Worm (Caenorhabditis elegans) whole organism, midembryonic: ENCODE results near the gene C15B12.9.

Experiments used
- T22C8.4 ChIP-seq: fragments of 200-800 bp; sonication (Bioruptor generic); IDR thresholded peaks from 2 replicates; pipeline ENCODE4 v1.3.6; 2022; ENCODE audit warnings: missing genetic modification characterization, missing compliant biosample characterization
- cog-1 ChIP-seq: sonication (generic microtip); optimal IDR thresholded peaks from 2 replicates; lab custom pipeline; 2016; ENCODE audit warnings: missing genetic modification characterization, missing compliant biosample characterization
- flt-1 ChIP-seq: fragments of 200-800 bp; sonication (Bioruptor generic); IDR thresholded peaks from 2 replicates; pipeline ENCODE4 v1.3.6; 2022; ENCODE audit warnings: missing genetic modification characterization, missing compliant biosample characterization
- klf-2 ChIP-seq: fragments of 200-800 bp; sonication (Bioruptor generic); conservative IDR thresholded peaks from 2 replicates; pipeline ENCODE4 v1.3.6; 2022; ENCODE audit warnings: missing genetic modification reagents, missing genetic modification characterization, missing compliant biosample characterization
- med-1 ChIP-seq: sonication (generic microtip); optimal IDR thresholded peaks from 2 replicates; lab custom pipeline; 2017; ENCODE audit warnings: missing genetic modification characterization, mild to moderate bottlenecking, missing compliant biosample characterization, antibody characterized with exemption, missing genetic modification reagents; ENCODE audit not compliant: insufficient read depth
- ref-1 ChIP-seq: fragments of 200-800 bp; sonication (Bioruptor generic); conservative IDR thresholded peaks from 2 replicates; pipeline ENCODE4 v1.3.6; 2022; ENCODE audit warnings: missing genetic modification reagents, missing genetic modification characterization, missing compliant biosample characterization
- tab-1 ChIP-seq: fragments of 200-800 bp; sonication (Bioruptor generic); IDR thresholded peaks from 2 replicates; pipeline ENCODE4 v1.3.6; 2022; ENCODE audit warnings: missing genetic modification characterization, missing compliant biosample characterization
- ztf-23 ChIP-seq: fragments of 200-800 bp; sonication (Bioruptor generic); IDR thresholded peaks from 2 replicates; pipeline ENCODE4 v1.3.6; 2022; ENCODE audit warnings: missing genetic modification reagents, missing genetic modification characterization, missing compliant biosample characterization
- ztf-29 ChIP-seq: fragments of 200-800 bp; sonication (Bioruptor generic); IDR thresholded peaks from 2 replicates; pipeline ENCODE4 v1.3.6; 2022; ENCODE audit warnings: missing genetic modification reagents, missing genetic modification characterization, missing compliant biosample characterization

Gene C15B12.9

ce11 chrX:6468499-6468898 lies at the start of gene C15B12.9:
Gene C15B12.9 (plus strand): TSS chrX:6468799.
- TF ChIP-seq tab-1 (GFP tag; lab: Robert Waterston, UW), result no peak
- no peak for TF ChIP-seq cog-1 (tag; lab: Kevin White, UChicago)
- no peak for TF ChIP-seq med-1 (GFP tag; lab: Kevin White, UChicago)
- no peak for TF ChIP-seq ref-1
- TF ChIP-seq T22C8.4 (GFP tag; lab: Robert Waterston, UW), result no peak
- no peak for TF ChIP-seq klf-2 (GFP tag; lab: Robert Waterston, UW)
- TF ChIP-seq ztf-23 (GFP tag; lab: Robert Waterston, UW), result no peak
- no peak for TF ChIP-seq ztf-29 (GFP tag; lab: Robert Waterston, UW)
- TF ChIP-seq flt-1 (GFP tag; lab: Robert Waterston, UW), result no peak

DNA sequence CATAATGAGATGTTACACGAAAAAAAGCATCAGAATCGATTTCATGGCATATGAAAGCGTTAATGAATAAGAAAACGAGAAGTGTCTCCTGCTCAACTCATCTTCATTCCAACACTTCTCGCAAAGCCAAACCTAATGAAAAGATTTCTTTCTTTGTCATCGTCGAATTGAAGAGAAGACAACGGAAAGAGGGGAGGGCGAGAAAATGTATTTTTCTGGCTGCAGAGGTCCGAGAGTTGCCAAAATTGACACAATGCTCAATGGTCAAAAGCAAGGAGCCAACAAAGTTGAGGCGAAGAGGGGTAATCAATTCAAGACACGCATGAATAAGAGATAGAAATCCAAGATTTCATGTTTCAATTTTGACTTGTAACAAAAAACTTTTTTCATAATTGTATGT lies 49.5 kb upstream of the C15B12.9 start:
- TF ChIP-seq ztf-29 (GFP tag; lab: Robert Waterston, UW), result no peak
- no peak for TF ChIP-seq klf-2 (GFP tag; lab: Robert Waterston, UW)
- TF ChIP-seq cog-1 (tag; lab: Kevin White, UChicago), result no peak
- TF ChIP-seq tab-1 (GFP tag; lab: Robert Waterston, UW), result no peak
- TF ChIP-seq T22C8.4 (GFP tag; lab: Robert Waterston, UW), result no peak
- no peak for TF ChIP-seq flt-1 (GFP tag; lab: Robert Waterston, UW)
- TF ChIP-seq ztf-23 (GFP tag; lab: Robert Waterston, UW), result no peak
- no peak for TF ChIP-seq med-1 (GFP tag; lab: Kevin White, UChicago)
- TF ChIP-seq ref-1, result no peak

ce11 chrX:6420681-6421080 lies 47.9 kb upstream of the C15B12.9 start, which contains the start of gene K10C2.12:
Gene K10C2.12 (minus strand): TSS chrX:6420781.
- TF ChIP-seq klf-2 (GFP tag; lab: Robert Waterston, UW) (no peak), ref-1 (no peak), tab-1 (GFP tag; lab: Robert Waterston, UW) (no peak), cog-1 (tag; lab: Kevin White, UChicago) (no peak), ztf-23 (GFP tag; lab: Robert Waterston, UW) (no peak), flt-1 (GFP tag; lab: Robert Waterston, UW) (no peak), ztf-29 (GFP tag; lab: Robert Waterston, UW) (no peak), med-1 (GFP tag; lab: Kevin White, UChicago) (no peak), T22C8.4 (GFP tag; lab: Robert Waterston, UW) (no peak)

ce11 chrX:6427147-6427546 lies 41.5 kb upstream of the C15B12.9 start:
- no peak for TF ChIP-seq ztf-23 (GFP tag; lab: Robert Waterston, UW)
- TF ChIP-seq tab-1 (GFP tag; lab: Robert Waterston, UW), result no peak
- TF ChIP-seq ztf-29 (GFP tag; lab: Robert Waterston, UW), result no peak
- no peak for TF ChIP-seq cog-1 (tag; lab: Kevin White, UChicago)
- TF ChIP-seq med-1 (GFP tag; lab: Kevin White, UChicago), result no peak
- no peak for TF ChIP-seq flt-1 (GFP tag; lab: Robert Waterston, UW)
- no peak for TF ChIP-seq T22C8.4 (GFP tag; lab: Robert Waterston, UW)
- no peak for TF ChIP-seq ref-1
- TF ChIP-seq klf-2 (GFP tag; lab: Robert Waterston, UW), result no peak

- TF ChIP-seq ztf-23 (GFP tag; lab: Robert Waterston, UW), result no peak
- TF ChIP-seq flt-1 (GFP tag; lab: Robert Waterston, UW), result no peak
- TF ChIP-seq med-1 (GFP tag; lab: Kevin White, UChicago), result no peak
- TF ChIP-seq tab-1 (GFP tag; lab: Robert Waterston, UW), result no peak
- TF ChIP-seq T22C8.4 (GFP tag; lab: Robert Waterston, UW), result no peak
- TF ChIP-seq klf-2 (GFP tag; lab: Robert Waterston, UW), result no peak
- TF ChIP-seq ztf-29 (GFP tag; lab: Robert Waterston, UW), result no peak
- TF ChIP-seq cog-1 (tag; lab: Kevin White, UChicago), result no peak
- TF ChIP-seq ref-1, result no peak
Measured at ce11 chrX:6429552-6429951, 39.0 kb upstream of the C15B12.9 start.

ce11 chrX:6430510-6430909 lies 38.1 kb upstream of the C15B12.9 start, which contains the start of gene ctsa-2:
Gene ctsa-2 (minus strand): TSS chrX:6430610.
- TF ChIP-seq med-1 (GFP tag; lab: Kevin White, UChicago) (no peak), T22C8.4 (GFP tag; lab: Robert Waterston, UW) (no peak), tab-1 (GFP tag; lab: Robert Waterston, UW) (no peak), ztf-29 (GFP tag; lab: Robert Waterston, UW) (no peak), klf-2 (GFP tag; lab: Robert Waterston, UW) (no peak), ztf-23 (GFP tag; lab: Robert Waterston, UW) (no peak)

DNA sequence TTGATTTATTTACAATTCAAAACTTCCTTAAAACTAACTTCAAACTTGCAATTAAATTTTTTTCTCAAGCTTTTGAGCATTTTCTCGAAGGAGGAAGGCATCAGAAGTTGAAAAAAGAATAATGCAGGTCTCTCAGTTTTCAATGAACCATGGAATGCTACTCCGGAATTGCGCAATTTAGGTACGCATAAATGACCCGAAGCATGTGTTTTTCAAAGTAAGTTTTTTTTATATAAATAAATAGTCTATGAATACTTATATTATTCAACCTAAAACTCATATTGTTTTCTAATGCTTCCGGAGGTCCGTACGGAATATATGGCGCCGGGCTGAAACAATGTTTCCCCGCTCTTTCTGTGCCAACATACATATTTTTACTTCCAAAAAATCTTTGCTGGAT lies 34.9 kb upstream of the C15B12.9 start, which contains the start of gene K10C2.2:
TSS of gene K10C2.2 (minus strand) at position 101 of the 400 bp plus-strand sequence.
- TF ChIP-seq klf-2 (GFP tag; lab: Robert Waterston, UW), result no peak
- no peak for TF ChIP-seq ref-1
- TF ChIP-seq tab-1 (GFP tag; lab: Robert Waterston, UW), result no peak
- TF ChIP-seq cog-1 (tag; lab: Kevin White, UChicago), result no peak
- TF ChIP-seq ztf-23 (GFP tag; lab: Robert Waterston, UW), result no peak
- no peak for TF ChIP-seq ztf-29 (GFP tag; lab: Robert Waterston, UW)
- no peak for TF ChIP-seq flt-1 (GFP tag; lab: Robert Waterston, UW)
- TF ChIP-seq T22C8.4 (GFP tag; lab: Robert Waterston, UW), result no peak
- TF ChIP-seq med-1 (GFP tag; lab: Kevin White, UChicago), result no peak

DNA sequence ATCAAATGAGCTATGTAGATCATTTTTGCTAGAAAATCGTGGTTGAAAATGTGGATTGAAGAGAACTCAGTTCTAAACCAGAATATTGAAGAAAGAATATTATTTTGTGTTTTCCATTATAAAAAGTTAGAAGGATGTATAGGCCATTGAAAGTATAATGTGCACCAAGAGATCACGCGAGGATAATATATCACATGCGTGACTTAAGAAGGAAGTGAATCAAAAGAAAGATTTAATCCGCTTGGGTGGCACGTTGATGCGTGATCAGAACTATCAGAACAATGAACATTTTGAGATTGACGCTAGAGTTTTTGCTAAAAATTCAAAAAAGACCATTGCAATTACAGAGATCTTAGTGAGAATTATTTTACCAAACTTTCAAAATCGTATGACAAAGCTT lies 32.8 kb upstream of the C15B12.9 start:
- TF ChIP-seq tab-1 (GFP tag; lab: Robert Waterston, UW), result no peak
- TF ChIP-seq flt-1 (GFP tag; lab: Robert Waterston, UW), result no peak
- TF ChIP-seq ref-1, result no peak
- no peak for TF ChIP-seq T22C8.4 (GFP tag; lab: Robert Waterston, UW)
- TF ChIP-seq klf-2 (GFP tag; lab: Robert Waterston, UW), result no peak
- TF ChIP-seq ztf-29 (GFP tag; lab: Robert Waterston, UW), result no peak
- TF ChIP-seq ztf-23 (GFP tag; lab: Robert Waterston, UW), result no peak
- no peak for TF ChIP-seq cog-1 (tag; lab: Kevin White, UChicago)
- no peak for TF ChIP-seq med-1 (GFP tag; lab: Kevin White, UChicago)

DNA sequence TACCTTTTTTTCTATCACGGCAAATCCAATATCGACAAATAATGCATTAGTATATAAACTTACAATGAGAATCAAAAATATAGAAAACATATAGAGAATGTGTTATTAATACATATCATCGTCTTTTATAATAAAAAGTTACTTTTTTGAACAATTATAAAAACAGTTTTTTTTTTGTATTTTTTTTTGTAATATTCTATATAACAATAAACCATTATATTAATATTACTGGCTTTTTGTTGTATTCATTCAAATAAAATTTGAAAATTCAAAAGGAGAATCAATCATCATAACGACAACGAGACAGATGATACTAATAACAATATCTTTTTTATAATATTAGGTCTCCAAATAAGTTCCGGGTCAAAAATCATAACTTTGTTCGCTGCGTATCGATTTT lies 31.1 kb upstream of the C15B12.9 start, which contains the start of gene K10C2.8:
TSS of gene K10C2.8 (minus strand) at position 101 of the 400 bp plus-strand sequence.
- no peak for TF ChIP-seq ref-1
- TF ChIP-seq ztf-29 (GFP tag; lab: Robert Waterston, UW), result no peak
- TF ChIP-seq med-1 (GFP tag; lab: Kevin White, UChicago), result no peak
- TF ChIP-seq ztf-23 (GFP tag; lab: Robert Waterston, UW), result no peak
- no peak for TF ChIP-seq T22C8.4 (GFP tag; lab: Robert Waterston, UW)
- no peak for TF ChIP-seq klf-2 (GFP tag; lab: Robert Waterston, UW)
- TF ChIP-seq cog-1 (tag; lab: Kevin White, UChicago), result no peak
- no peak for TF ChIP-seq flt-1 (GFP tag; lab: Robert Waterston, UW)
- TF ChIP-seq tab-1 (GFP tag; lab: Robert Waterston, UW), result no peak
